Worm (Caenorhabditis elegans): Measurements from ENCODE around the gene ZK829.1.

DNA sequence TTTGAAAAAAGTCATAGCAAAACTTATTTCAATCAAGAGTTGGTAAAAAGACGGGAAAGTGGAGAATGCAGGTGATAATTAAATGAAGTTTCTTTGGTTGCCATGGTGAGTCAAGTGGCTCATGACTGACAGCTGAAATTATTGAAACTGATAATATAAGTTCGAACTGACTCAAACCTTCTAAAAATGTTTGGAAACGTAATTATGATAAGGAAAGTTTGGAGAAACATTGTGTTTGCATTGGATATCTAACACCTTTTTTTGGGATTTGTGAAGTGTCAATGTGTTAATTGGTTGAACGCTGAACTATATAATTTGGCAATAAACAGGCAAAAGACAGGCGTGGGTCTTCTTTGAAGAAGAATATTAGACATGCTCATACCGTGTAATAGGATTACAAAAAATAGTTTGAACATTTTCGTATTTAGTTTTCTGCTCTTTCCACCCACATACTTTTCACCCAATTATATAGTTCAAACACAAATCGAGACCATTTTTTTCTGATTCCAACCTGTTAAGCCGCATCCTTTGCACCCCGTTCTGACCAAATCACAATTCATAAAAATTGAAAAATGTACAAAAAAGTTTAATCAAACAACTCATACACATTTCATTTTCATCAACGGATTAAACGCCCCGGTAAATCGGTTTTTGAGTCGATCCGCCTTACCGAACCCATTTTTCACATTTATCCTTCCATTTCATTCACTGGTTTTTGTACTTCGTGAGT, 16.7 kb downstream of the ZK829.1 start, which contains the start of the genes srlf-33 and srlf-32:
- TF ChIP-seq dao-5 (tag; optimal IDR thresholded peaks at IDR 0.05) (no peak), him-1 (tag; optimal IDR thresholded peaks at IDR 0.05) (no peak), W03F9.2 (tag; optimal IDR thresholded peaks at IDR 0.05) (no peak)

Measured in whole organism, L4/young adult.